Worm (Caenorhabditis elegans) whole organism, L3 larva: ENCODE measurements around the gene F09B12.5.
A peak's percentile ranks its signal among the peaks of the same experiment; 100 is the strongest.

Source experiments
- ZK546.5 ChIP-seq: sonication (generic microtip); optimal IDR thresholded peaks from 2 replicates; lab custom pipeline; 2017; ENCODE audit warnings: missing biosample characterization, missing genetic modification characterization
- aly-2 ChIP-seq: fragments of 150-350 bp; optimal IDR thresholded peaks from 2 replicates; lab custom pipeline; 2014; ENCODE audit warnings: missing biosample characterization, missing genetic modification characterization
- ama-1 ChIP-seq: fragments of 150-350 bp; optimal IDR thresholded peaks from 2 replicates; lab custom pipeline; 2018
- ceh-16 ChIP-seq: sonication (generic microtip); optimal IDR thresholded peaks from 2 replicates; lab custom pipeline; 2017; ENCODE audit warnings: missing biosample characterization, missing genetic modification characterization
- ceh-28 ChIP-seq: fragments of 150-350 bp; optimal IDR thresholded peaks from 2 replicates; lab custom pipeline; 2014; ENCODE audit warnings: missing biosample characterization, missing genetic modification reagents, missing genetic modification characterization
- ceh-9 ChIP-seq: sonication (generic microtip); optimal IDR thresholded peaks from 2 replicates; lab custom pipeline; 2018; ENCODE audit warnings: missing biosample characterization, missing genetic modification characterization
- egl-5 ChIP-seq: fragments of 150-350 bp; optimal IDR thresholded peaks from 2 replicates; lab custom pipeline; 2017; ENCODE audit warnings: missing biosample characterization, missing genetic modification reagents, missing genetic modification characterization, inconsistent platforms
- elt-1 ChIP-seq: fragments of 150-350 bp; optimal IDR thresholded peaks from 2 replicates; lab custom pipeline; 2014; ENCODE audit warnings: missing biosample characterization, missing genetic modification characterization
- elt-2 ChIP-seq: sonication (generic microtip); optimal IDR thresholded peaks from 2 replicates; lab custom pipeline; 2016; ENCODE audit warnings: missing genetic modification reagents, mild to moderate bottlenecking, missing genetic modification characterization, missing compliant biosample characterization
- eor-1 ChIP-seq, 2 experiments: fragments of 150-350 bp; optimal IDR thresholded peaks; 2 replicates each; lab custom pipeline; 2014 to 2018; ENCODE audit warnings: missing biosample characterization in 2 of 2, missing genetic modification characterization in 2 of 2
- fkh-10 ChIP-seq: sonication (generic microtip); optimal IDR thresholded peaks from 2 replicates; lab custom pipeline; 2017; ENCODE audit warnings: missing biosample characterization, missing genetic modification reagents, missing genetic modification characterization
- fkh-2 ChIP-seq: fragments of 150-350 bp; optimal IDR thresholded peaks from 2 replicates; lab custom pipeline; 2014; ENCODE audit warnings: missing biosample characterization, missing genetic modification reagents, missing genetic modification characterization
- hmg-11 ChIP-seq: sonication (generic microtip); optimal IDR thresholded peaks from 2 replicates; lab custom pipeline; 2016; ENCODE audit warnings: missing genetic modification characterization, missing compliant biosample characterization
- jun-1 ChIP-seq: fragments of 150-350 bp; optimal IDR thresholded peaks from 2 replicates; lab custom pipeline; 2014; ENCODE audit warnings: missing biosample characterization, missing genetic modification reagents, missing genetic modification characterization
- lin-15B ChIP-seq: fragments of 150-350 bp; optimal IDR thresholded peaks from 2 replicates; lab custom pipeline; 2014; ENCODE audit warnings: missing biosample characterization, missing genetic modification characterization
- mdl-1 ChIP-seq: fragments of 150-350 bp; optimal IDR thresholded peaks from 2 replicates; lab custom pipeline; 2014; ENCODE audit warnings: missing biosample characterization, missing genetic modification characterization
- nfya-1 ChIP-seq: sonication (generic microtip); optimal IDR thresholded peaks from 2 replicates; lab custom pipeline; 2017; ENCODE audit warnings: missing genetic modification characterization, mild to moderate bottlenecking, missing compliant biosample characterization, antibody characterized with exemption, moderate library complexity; ENCODE audit not compliant: insufficient read depth
- nhr-11 ChIP-seq: fragments of 150-350 bp; optimal IDR thresholded peaks from 2 replicates; lab custom pipeline; 2014; ENCODE audit warnings: missing biosample characterization, missing genetic modification characterization
- nhr-12 ChIP-seq: fragments of 150-350 bp; optimal IDR thresholded peaks from 2 replicates; lab custom pipeline; 2014; ENCODE audit warnings: missing biosample characterization, missing genetic modification characterization
- nhr-23 ChIP-seq: fragments of 150-350 bp; optimal IDR thresholded peaks from 2 replicates; lab custom pipeline; 2014; ENCODE audit warnings: missing biosample characterization, missing genetic modification reagents, missing genetic modification characterization
- nhr-237 ChIP-seq: fragments of 150-350 bp; optimal IDR thresholded peaks from 2 replicates; lab custom pipeline; 2014; ENCODE audit warnings: missing biosample characterization, missing genetic modification characterization
- nhr-25 ChIP-seq: sonication (generic microtip); optimal IDR thresholded peaks from 2 replicates; lab custom pipeline; 2017; ENCODE audit warnings: missing biosample characterization, missing genetic modification characterization
- nhr-28 ChIP-seq: fragments of 150-350 bp; optimal IDR thresholded peaks from 2 replicates; lab custom pipeline; 2014; ENCODE audit warnings: missing biosample characterization, missing genetic modification characterization
- nhr-43 ChIP-seq: sonication (generic microtip); optimal IDR thresholded peaks from 2 replicates; lab custom pipeline; 2016; ENCODE audit warnings: mild to moderate bottlenecking, missing genetic modification characterization, missing compliant biosample characterization; ENCODE audit not compliant: poor library complexity, severe bottlenecking
- nhr-67 ChIP-seq: fragments of 150-350 bp; optimal IDR thresholded peaks from 2 replicates; lab custom pipeline; 2014; ENCODE audit warnings: missing biosample characterization, missing genetic modification characterization
- nhr-76 ChIP-seq: fragments of 150-350 bp; sonication (generic microtip); optimal IDR thresholded peaks from 5 replicates; lab custom pipeline; 2014; ENCODE audit warnings: missing biosample characterization, missing genetic modification characterization
- nhr-77 ChIP-seq: fragments of 150-350 bp; optimal IDR thresholded peaks from 2 replicates; lab custom pipeline; 2014; ENCODE audit warnings: missing biosample characterization, missing genetic modification characterization
- pha-4 ChIP-seq: fragments of 150-350 bp; optimal IDR thresholded peaks from 2 replicates; lab custom pipeline; 2014; ENCODE audit warnings: missing biosample characterization, missing genetic modification reagents, missing genetic modification characterization
- pqm-1 ChIP-seq: fragments of 150-350 bp; optimal IDR thresholded peaks from 2 replicates; lab custom pipeline; 2017; ENCODE audit warnings: missing biosample characterization, missing genetic modification characterization, inconsistent platforms
- skn-1 ChIP-seq: fragments of 150-350 bp; optimal IDR thresholded peaks from 2 replicates; lab custom pipeline; 2014; ENCODE audit warnings: missing biosample characterization, missing genetic modification characterization
- snpc-4 ChIP-seq: fragments of 150-350 bp; optimal IDR thresholded peaks from 2 replicates; lab custom pipeline; 2014; ENCODE audit warnings: missing biosample characterization, missing genetic modification characterization
- unc-39 ChIP-seq: sonication (generic microtip); optimal IDR thresholded peaks from 4 replicates; lab custom pipeline; 2017; ENCODE audit warnings: missing biosample characterization, missing genetic modification characterization
- zag-1 ChIP-seq: fragments of 150-350 bp; optimal IDR thresholded peaks from 2 replicates; lab custom pipeline; 2014; ENCODE audit warnings: missing biosample characterization, missing genetic modification characterization
- ztf-11 ChIP-seq: fragments of 150-350 bp; optimal IDR thresholded peaks from 2 replicates; lab custom pipeline; 2014; ENCODE audit warnings: missing biosample characterization, missing genetic modification characterization

F09B12.5 gene

ce11 chrX:15116514-15116913 lies 32.0 kb downstream of the F09B12.5 start, which contains the start of gene R07D5.2:
R07D5.2 (minus strand) TSS chrX:15116614.
- TF ChIP-seq ZK546.5 (tag; lab: Kevin White, UChicago) (no peak), nhr-76 (tag; lab: Kevin White, UChicago) (no peak), ztf-11 (no peak), zag-1 (tag; lab: Kevin White, UChicago) (no peak)
- TF ChIP-seq, all 47 proteins: peak for 0

DNA sequence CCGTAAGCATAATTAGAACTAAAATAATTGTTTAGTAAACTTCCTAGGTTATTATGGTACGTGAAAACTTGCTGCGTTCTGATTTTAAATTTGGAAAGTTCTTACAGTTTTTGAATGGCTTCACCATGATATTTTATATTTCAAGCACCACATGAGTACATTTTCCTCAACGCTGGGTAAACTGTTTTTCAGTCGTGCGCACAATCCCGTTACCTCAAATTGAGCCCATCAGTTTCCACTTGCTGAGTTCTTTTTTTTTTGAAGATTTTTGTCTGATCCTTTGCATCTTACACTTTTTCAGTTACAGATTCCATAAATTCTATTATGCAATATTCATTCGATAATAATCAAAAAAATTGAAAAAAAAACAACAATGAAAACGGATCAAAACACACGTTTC lies 36.0 kb downstream of the F09B12.5 start:
- TF ChIP-seq ceh-9 (no peak), zag-1 (tag; lab: Kevin White, UChicago) (no peak), lin-15B (no peak), fkh-2 (tag; lab: Kevin White, UChicago) (no peak), nhr-77 (tag; lab: Kevin White, UChicago) (no peak), ceh-16 (tag; lab: Kevin White, UChicago) (no peak), nhr-76 (tag; lab: Kevin White, UChicago) (no peak), nfya-1 (tag; lab: Kevin White, UChicago) (no peak), elt-1 (tag; lab: Kevin White, UChicago) (no peak), nhr-67 (tag; lab: Kevin White, UChicago) (no peak), nhr-43 (no peak), ama-1 (no peak), ZK546.5 (tag; lab: Kevin White, UChicago) (no peak), ztf-11 (no peak)
- TF ChIP-seq, all 47 proteins: peak for 0

DNA sequence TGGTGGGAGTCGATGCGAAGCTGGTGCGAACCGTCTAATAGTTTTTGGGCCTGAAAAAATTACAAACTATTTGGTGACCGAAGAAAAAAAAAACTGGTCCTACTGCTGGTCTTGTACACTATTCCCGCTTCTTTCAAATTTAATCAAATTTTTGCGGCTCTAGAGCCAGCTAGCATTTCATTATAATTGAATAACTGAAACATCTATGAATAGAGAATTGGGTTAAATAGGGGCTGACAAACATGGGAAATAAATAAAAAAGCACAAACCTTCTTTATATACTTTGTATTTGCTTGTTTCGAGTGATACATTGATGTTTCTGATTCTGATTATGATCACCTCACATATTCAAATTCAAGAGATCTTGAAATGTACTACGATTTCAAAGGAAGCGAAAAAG lies 40.6 kb downstream of the F09B12.5 start:
- no peak for TF ChIP-seq fkh-10 (GFP tag; lab: Kevin White, UChicago)

ce11 chrX:15126736-15127135 lies 42.2 kb downstream of the F09B12.5 start:
- TF ChIP-seq elt-2 (tag; lab: Kevin White, UChicago), result no peak
- no peak for TF ChIP-seq nhr-67 (tag; lab: Kevin White, UChicago)
- TF ChIP-seq snpc-4 (tag; lab: Kevin White, UChicago), result no peak
- TF ChIP-seq aly-2 (tag; lab: Kevin White, UChicago), result no peak
- TF ChIP-seq hmg-11, result no peak
- no peak for TF ChIP-seq eor-1 (tag; optimal IDR thresholded peaks at IDR 0.05; lab: Kevin White, UChicago)
- TF ChIP-seq nhr-11, result no peak
- no peak for TF ChIP-seq nhr-12
- TF ChIP-seq nhr-43, result no peak
- TF ChIP-seq unc-39 (tag; lab: Kevin White, UChicago), result no peak
- TF ChIP-seq fkh-2 (tag; lab: Kevin White, UChicago), result no peak
- no peak for TF ChIP-seq nhr-77 (tag; lab: Kevin White, UChicago)
- TF ChIP-seq egl-5 (tag; lab: Kevin White, UChicago), result no peak
- TF ChIP-seq pqm-1, result no peak

DNA sequence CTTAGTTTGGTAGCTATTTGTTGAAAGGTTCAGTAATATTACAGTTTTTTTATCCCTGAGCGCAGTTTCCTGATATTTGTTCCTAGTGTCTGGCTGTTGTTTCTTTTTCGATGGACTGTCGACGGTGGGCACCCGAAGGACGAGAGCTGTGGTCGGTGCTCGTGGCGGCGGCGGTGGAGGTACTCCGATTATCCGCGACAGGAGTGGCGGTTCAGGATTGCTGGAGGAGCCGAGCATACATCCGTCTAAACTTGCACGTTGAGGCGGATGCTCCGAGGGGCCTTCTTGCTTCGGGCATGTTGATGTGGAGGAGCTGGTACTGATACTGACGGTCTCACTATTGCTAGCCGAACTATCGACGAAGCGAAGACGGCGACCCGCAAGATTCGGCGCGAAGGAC lies 42.8 kb downstream of the F09B12.5 start:
- no peak for TF ChIP-seq nhr-67 (tag; lab: Kevin White, UChicago)
- no peak for TF ChIP-seq nhr-25
- no peak for TF ChIP-seq elt-1 (tag; lab: Kevin White, UChicago)
- TF ChIP-seq zag-1 (tag; lab: Kevin White, UChicago), result no peak

DNA sequence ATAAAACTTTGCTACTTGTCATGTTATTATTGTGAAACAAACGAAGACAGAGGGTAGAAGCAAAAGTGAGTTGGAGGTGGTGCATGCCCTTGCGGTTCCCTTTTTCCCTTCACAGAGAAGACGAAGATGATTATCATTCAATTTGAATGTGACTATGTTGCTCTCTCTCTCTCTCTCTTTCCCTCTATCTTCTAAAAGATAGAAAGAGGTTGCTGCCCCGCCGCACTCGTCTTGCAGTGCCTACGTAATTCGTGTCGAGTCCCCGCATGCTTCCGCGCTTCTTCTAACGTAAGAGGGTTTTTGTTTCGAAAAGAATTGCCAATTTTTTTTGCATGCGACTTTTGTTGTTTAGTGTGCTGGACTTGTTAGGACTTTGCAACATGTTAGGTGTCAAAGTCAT lies 43.7 kb downstream of the F09B12.5 start:
- TF ChIP-seq nhr-12 (no peak), nfya-1 (tag; lab: Kevin White, UChicago) (no peak), nhr-23 (tag; lab: Kevin White, UChicago) (no peak), pha-4 (tag; lab: Kevin White, UChicago) (no peak), fkh-10 (GFP tag; lab: Kevin White, UChicago) (peak; percentile 83)
- TF ChIP-seq, all 47 proteins: peak for 1

DNA sequence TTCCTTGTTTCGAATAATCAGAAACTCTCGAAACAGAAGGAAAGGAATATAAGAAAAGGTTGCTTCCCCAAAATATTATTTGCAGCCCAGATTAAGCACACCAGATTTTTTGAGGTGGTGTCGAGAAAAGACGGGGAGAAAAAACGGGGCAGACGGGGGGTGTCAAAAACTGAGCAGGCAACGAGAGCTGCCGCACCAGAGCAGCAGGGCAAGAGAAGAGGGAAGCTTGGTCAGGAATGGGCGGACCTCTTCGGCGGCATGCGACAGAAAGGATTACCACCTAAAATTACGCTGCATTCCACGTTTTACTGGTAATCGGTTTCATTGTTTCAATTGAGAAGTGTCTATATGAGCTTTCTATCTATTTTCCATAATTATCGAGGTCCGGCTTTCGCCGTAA lies 47.6 kb downstream of the F09B12.5 start:
- TF ChIP-seq mdl-1, result no peak
- TF ChIP-seq nfya-1 (tag; lab: Kevin White, UChicago), result no peak
- no peak for TF ChIP-seq lin-15B
- TF ChIP-seq ztf-11, result no peak
- no peak for TF ChIP-seq fkh-10 (GFP tag; lab: Kevin White, UChicago)
- no peak for TF ChIP-seq nhr-237 (tag; lab: Kevin White, UChicago)
- no peak for TF ChIP-seq aly-2 (tag; lab: Kevin White, UChicago)
- TF ChIP-seq nhr-25, result no peak
- no peak for TF ChIP-seq skn-1 (tag; lab: Kevin White, UChicago)
- TF ChIP-seq nhr-43, result no peak
- no peak for TF ChIP-seq eor-1 (tag; optimal IDR thresholded peaks at IDR 0.05; lab: Kevin White, UChicago)
- no peak for TF ChIP-seq ceh-28 (tag; lab: Kevin White, UChicago)
- no peak for TF ChIP-seq unc-39 (tag; lab: Kevin White, UChicago)
- TF ChIP-seq jun-1 (tag; lab: Kevin White, UChicago), result no peak
- no peak for TF ChIP-seq nhr-28 (tag; lab: Kevin White, UChicago)
